Fruit fly (Drosophila melanogaster): ENCODE results near the gene Tim13.

DNA sequence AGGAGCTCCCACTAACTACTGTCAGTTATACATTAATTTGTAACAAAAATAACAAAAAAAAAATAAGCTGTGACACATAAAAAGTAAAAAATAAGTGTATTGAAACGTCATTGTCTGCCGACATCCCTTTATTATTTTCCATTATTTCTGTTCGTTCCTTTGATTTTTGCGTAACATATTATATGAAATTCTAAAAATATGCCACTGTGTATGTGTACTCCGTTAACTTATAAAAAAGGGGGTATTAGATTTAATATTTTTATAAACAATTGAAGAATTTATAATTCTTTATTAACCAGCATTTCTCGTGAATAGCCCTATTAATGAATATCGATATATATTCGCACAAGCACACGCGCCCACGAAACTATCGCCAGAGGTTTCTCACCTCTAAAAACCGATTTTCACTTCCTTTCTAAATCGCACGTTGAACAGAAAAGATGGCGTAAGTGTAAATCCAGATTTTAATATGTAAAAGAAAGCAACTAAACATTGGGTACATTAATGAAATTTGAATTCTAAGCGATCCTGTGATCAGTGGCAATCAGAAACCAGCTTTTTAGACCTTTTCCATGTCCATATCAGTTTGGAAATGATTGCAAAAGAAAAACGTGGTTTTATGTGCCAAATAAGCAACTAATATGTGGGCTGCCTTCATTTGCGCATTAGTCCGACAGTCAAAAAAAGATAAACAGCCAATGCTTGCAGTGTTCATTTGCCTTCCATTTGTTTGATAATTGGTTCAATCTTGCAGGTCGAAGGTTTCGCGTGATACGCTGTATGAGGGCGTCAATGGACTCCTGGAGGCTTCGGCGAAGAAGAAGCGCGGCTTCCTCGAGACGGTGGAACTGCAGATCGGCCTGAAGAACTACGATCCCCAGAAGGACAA lies 48.4 kb upstream of the Tim13 start, which contains the start of gene RpL10Ab:
- no peak for TF ChIP-seq gl (tag; optimal IDR thresholded peaks at IDR 0.05)
- no peak for TF ChIP-seq Pif1B (GFP tag; optimal IDR thresholded peaks at IDR 0.05)
